Fruit fly (Drosophila melanogaster) whole organism, embryonic: ENCODE results near the gene Vha16-3.
A peak's percentile ranks its signal among the peaks of the same experiment; 100 is the strongest.

ENCODE experiments used
- Ada2b ChIP-seq: fragments of 200-800 bp; sonication (Bioruptor generic); IDR thresholded peaks from 2 replicates; pipeline ENCODE4 v1.3.6; 2022; ENCODE audit warnings: missing biosample characterization, missing genetic modification characterization
- Asciz ChIP-seq: fragments of 200-800 bp; sonication (Bioruptor generic); optimal IDR thresholded peaks from 2 replicates; lab custom pipeline; 2017; ENCODE audit warnings: missing biosample characterization, mild to moderate bottlenecking, missing genetic modification characterization, missing genetic modification reagents
- CG10147 ChIP-seq: fragments of 200-800 bp; sonication (Bioruptor generic); optimal IDR thresholded peaks from 2 replicates; lab custom pipeline; 2019; ENCODE audit warnings: missing biosample characterization, mild to moderate bottlenecking, missing genetic modification characterization, moderate library complexity
- CG10267 ChIP-seq: fragments of 200-800 bp; sonication (Bioruptor generic); optimal IDR thresholded peaks from 2 replicates; lab custom pipeline; 2018; ENCODE audit warnings: missing biosample characterization, mild to moderate bottlenecking, missing genetic modification characterization, moderate library complexity
- CG10462 ChIP-seq: fragments of 200-800 bp; sonication (Bioruptor generic); optimal IDR thresholded peaks from 2 replicates; lab custom pipeline; 2016; ENCODE audit warnings: missing biosample characterization, missing genetic modification characterization
- CG11085 ChIP-seq: fragments of 200-800 bp; sonication (Bioruptor generic); IDR thresholded peaks from 2 replicates; pipeline ENCODE4 v1.3.6; 2022; ENCODE audit warnings: missing biosample characterization, missing genetic modification characterization
- CG11560 ChIP-seq: fragments of 200-800 bp; sonication (Bioruptor generic); IDR thresholded peaks from 3 replicates; pipeline ENCODE4 v1.3.6; 2022; ENCODE audit warnings: missing biosample characterization, missing genetic modification characterization
- CG14014 ChIP-seq: fragments of 200-800 bp; sonication (Bioruptor generic); IDR thresholded peaks from 2 replicates; pipeline ENCODE4 v1.3.6; 2022; ENCODE audit warnings: missing biosample characterization, missing genetic modification characterization
- CG14710 ChIP-seq: fragments of 200-800 bp; sonication (Bioruptor generic); optimal IDR thresholded peaks from 3 replicates; lab custom pipeline; 2019; ENCODE audit warnings: missing biosample characterization, mild to moderate bottlenecking, missing genetic modification characterization, moderate library complexity
- CG14860 ChIP-seq: fragments of 200-800 bp; sonication (Bioruptor generic); IDR thresholded peaks from 3 replicates; pipeline ENCODE4 v1.3.6; 2022; ENCODE audit warnings: missing biosample characterization, missing genetic modification characterization; ENCODE audit not compliant: partially characterized antibody
- CG16779 ChIP-seq: fragments of 200-800 bp; sonication (Bioruptor generic); IDR thresholded peaks from 2 replicates; pipeline ENCODE4 v1.3.6; 2022; ENCODE audit warnings: missing biosample characterization, missing genetic modification characterization
- CG2120 ChIP-seq: fragments of 200-800 bp; sonication (Bioruptor generic); optimal IDR thresholded peaks from 3 replicates; lab custom pipeline; 2016; ENCODE audit warnings: missing biosample characterization, missing genetic modification characterization
- CG2199 ChIP-seq: fragments of 200-800 bp; sonication (Bioruptor generic); IDR thresholded peaks from 3 replicates; pipeline ENCODE4 v1.3.6; 2022; ENCODE audit warnings: missing biosample characterization, missing genetic modification characterization
- CG2712 ChIP-seq: fragments of 200-800 bp; optimal IDR thresholded peaks from 3 replicates; lab custom pipeline; 2019; ENCODE audit warnings: missing biosample characterization, mild to moderate bottlenecking, missing genetic modification characterization, moderate library complexity
- CG30020 ChIP-seq: fragments of 200-800 bp; optimal IDR thresholded peaks from 2 replicates; lab custom pipeline; 2019; ENCODE audit warnings: missing biosample characterization, mild to moderate bottlenecking, missing genetic modification characterization, moderate library complexity
- CG34422 ChIP-seq: fragments of 200-800 bp; sonication (Bioruptor generic); IDR thresholded peaks from 3 replicates; pipeline ENCODE4 v1.3.6; 2022; ENCODE audit warnings: missing biosample characterization, missing genetic modification characterization
- CG8359 ChIP-seq: fragments of 200-800 bp; sonication (Bioruptor generic); optimal IDR thresholded peaks from 2 replicates; lab custom pipeline; 2017; ENCODE audit warnings: missing biosample characterization, mild to moderate bottlenecking, missing genetic modification characterization, borderline replicate concordance
- CoRest ChIP-seq: fragments of 200-800 bp; sonication (Bioruptor generic); optimal IDR thresholded peaks from 3 replicates; lab custom pipeline; 2018; ENCODE audit warnings: missing biosample characterization, mild to moderate bottlenecking, missing genetic modification characterization, moderate library complexity
- D19A ChIP-seq: fragments of 200-800 bp; optimal IDR thresholded peaks from 3 replicates; lab custom pipeline; 2019; ENCODE audit warnings: missing biosample characterization, mild to moderate bottlenecking, missing genetic modification characterization, moderate library complexity
- Dad ChIP-seq: fragments of 200-800 bp; sonication (Bioruptor generic); optimal IDR thresholded peaks from 3 replicates; lab custom pipeline; 2016; ENCODE audit warnings: missing biosample characterization, missing genetic modification characterization
- HLH4C ChIP-seq: fragments of 200-800 bp; sonication (Bioruptor generic); IDR thresholded peaks from 3 replicates; pipeline ENCODE4 v1.3.6; 2022; ENCODE audit warnings: missing biosample characterization, missing genetic modification characterization; ENCODE audit not compliant: partially characterized antibody
- Hey ChIP-seq: fragments of 200-800 bp; sonication (Bioruptor generic); optimal IDR thresholded peaks from 3 replicates; lab custom pipeline; 2018; ENCODE audit warnings: missing biosample characterization, mild to moderate bottlenecking, missing genetic modification characterization
- Jarid2 ChIP-seq: fragments of 200-800 bp; sonication (Bioruptor generic); optimal IDR thresholded peaks from 3 replicates; lab custom pipeline; 2017; ENCODE audit warnings: mild to moderate bottlenecking, missing biosample characterization, missing genetic modification reagents, missing genetic modification characterization
- Kr ChIP-seq: fragments of 200-800 bp; sonication (Bioruptor generic); optimal IDR thresholded peaks from 2 replicates; lab custom pipeline; 2017; ENCODE audit warnings: missing biosample characterization, mild to moderate bottlenecking, missing genetic modification characterization
- Lpt ChIP-seq: fragments of >200 bp; optimal IDR thresholded peaks from 2 replicates; lab custom pipeline; 2018; ENCODE audit warnings: missing biosample characterization, missing genetic modification characterization
- MTF-1 ChIP-seq: fragments of 200-800 bp; sonication (Bioruptor generic); optimal IDR thresholded peaks from 2 replicates; lab custom pipeline; 2018; ENCODE audit warnings: missing biosample characterization, mild to moderate bottlenecking, missing genetic modification characterization, borderline replicate concordance
- Poxn ChIP-seq: fragments of 200-800 bp; sonication (Bioruptor generic); IDR thresholded peaks from 2 replicates; pipeline ENCODE4 v1.3.6; 2022; ENCODE audit warnings: missing biosample characterization, missing genetic modification characterization
- cato ChIP-seq: fragments of 200-800 bp; sonication (Bioruptor generic); optimal IDR thresholded peaks from 2 replicates; lab custom pipeline; 2016; ENCODE audit warnings: missing biosample characterization, missing genetic modification characterization, borderline replicate concordance
- caup ChIP-seq: fragments of 200-800 bp; sonication (Bioruptor generic); optimal IDR thresholded peaks from 3 replicates; lab custom pipeline; 2017; ENCODE audit warnings: missing biosample characterization, mild to moderate bottlenecking, missing genetic modification characterization, moderate library complexity; ENCODE audit not compliant: severe bottlenecking
- cg ChIP-seq: fragments of 200-800 bp; sonication (Bioruptor generic); optimal IDR thresholded peaks from 3 replicates; lab custom pipeline; 2019; ENCODE audit warnings: missing biosample characterization, mild to moderate bottlenecking, missing genetic modification characterization, moderate library complexity
- ci ChIP-seq: fragments of 200-800 bp; sonication (Bioruptor generic); IDR thresholded peaks from 3 replicates; pipeline ENCODE4 v1.3.6; 2022; ENCODE audit warnings: missing biosample characterization, missing genetic modification characterization
- crp ChIP-seq, 2 experiments: fragments of 200-800 bp; sonication (Bioruptor generic); optimal IDR thresholded peaks; 2 replicates in 1 of 2; 3 replicates in 1 of 2; lab custom pipeline; 2017; ENCODE audit warnings: missing biosample characterization in 2 of 2, missing genetic modification characterization in 2 of 2, mild to moderate bottlenecking in 1 of 2, moderate library complexity in 1 of 2
- dm ChIP-seq: fragments of 200-800 bp; sonication (Bioruptor generic); optimal IDR thresholded peaks from 3 replicates; lab custom pipeline; 2016; ENCODE audit warnings: missing biosample characterization, missing genetic modification characterization
- dmrt99B ChIP-seq: fragments of 200-800 bp; sonication (Bioruptor generic); optimal IDR thresholded peaks from 2 replicates; lab custom pipeline; 2018; ENCODE audit warnings: missing biosample characterization, mild to moderate bottlenecking, missing genetic modification characterization, moderate library complexity
- dysf ChIP-seq: fragments of 200-800 bp; sonication (Bioruptor generic); IDR thresholded peaks from 3 replicates; pipeline ENCODE4 v1.3.6; 2022; ENCODE audit warnings: missing biosample characterization, missing genetic modification characterization
- ftz-f1 ChIP-seq: fragments of 200-800 bp; sonication (Bioruptor generic); optimal IDR thresholded peaks from 2 replicates; lab custom pipeline; 2016; ENCODE audit warnings: missing biosample characterization, missing genetic modification characterization
- gro ChIP-seq: fragments of 200-800 bp; sonication (Bioruptor generic); optimal IDR thresholded peaks from 2 replicates; lab custom pipeline; 2016; ENCODE audit warnings: missing biosample characterization, missing genetic modification characterization
- gsb ChIP-seq: fragments of 200-800 bp; sonication (Bioruptor generic); IDR thresholded peaks from 2 replicates; pipeline ENCODE4 v1.3.6; 2022; ENCODE audit warnings: missing biosample characterization, missing genetic modification characterization
- ham ChIP-seq: fragments of 200-800 bp; sonication (Bioruptor generic); IDR thresholded peaks from 2 replicates; pipeline ENCODE4 v1.3.6; 2022; ENCODE audit warnings: missing biosample characterization, missing genetic modification characterization
- hth ChIP-seq: fragments of >200 bp; optimal IDR thresholded peaks from 2 replicates; lab custom pipeline; 2017; ENCODE audit warnings: inconsistent platforms
- kay ChIP-seq: fragments of 200-800 bp; sonication (Bioruptor generic); optimal IDR thresholded peaks from 2 replicates; lab custom pipeline; 2016; ENCODE audit warnings: missing biosample characterization, missing genetic modification characterization
- kni ChIP-seq: fragments of 200-800 bp; sonication (Bioruptor generic); optimal IDR thresholded peaks from 3 replicates; lab custom pipeline; 2017; ENCODE audit warnings: mild to moderate bottlenecking, missing biosample characterization, missing genetic modification reagents, missing genetic modification characterization
- nau ChIP-seq: fragments of 200-800 bp; sonication (Bioruptor generic); optimal IDR thresholded peaks from 3 replicates; lab custom pipeline; 2017; ENCODE audit warnings: missing biosample characterization, mild to moderate bottlenecking, missing genetic modification characterization, missing genetic modification reagents
- row ChIP-seq: fragments of 200-800 bp; sonication (Bioruptor generic); IDR thresholded peaks from 3 replicates; pipeline ENCODE4 v1.3.6; 2022; ENCODE audit warnings: missing biosample characterization, missing genetic modification characterization
- scrt ChIP-seq: fragments of 200-800 bp; sonication (Bioruptor generic); optimal IDR thresholded peaks from 2 replicates; lab custom pipeline; 2018; ENCODE audit warnings: missing biosample characterization, mild to moderate bottlenecking, missing genetic modification characterization, moderate library complexity
- sd ChIP-seq: fragments of 200-800 bp; sonication (Bioruptor generic); optimal IDR thresholded peaks from 3 replicates; lab custom pipeline; 2018; ENCODE audit warnings: missing biosample characterization, mild to moderate bottlenecking, missing genetic modification characterization, moderate library complexity
- sens ChIP-seq: fragments of 200-800 bp; sonication (Bioruptor generic); peaks from one replicate; lab custom pipeline; 2016; ENCODE audit warnings: missing biosample characterization, missing genetic modification characterization
- slp2 ChIP-seq: fragments of 200-800 bp; sonication (Bioruptor generic); optimal IDR thresholded peaks from 2 replicates; lab custom pipeline; 2016; ENCODE audit warnings: missing biosample characterization, missing genetic modification characterization
- sr ChIP-seq: fragments of 200-800 bp; sonication (Bioruptor generic); IDR thresholded peaks from 3 replicates; pipeline ENCODE4 v1.3.6; 2022; ENCODE audit warnings: missing biosample characterization, missing genetic modification characterization
- stc ChIP-seq: fragments of 200-800 bp; sonication (Bioruptor generic); IDR thresholded peaks from 2 replicates; pipeline ENCODE4 v1.3.6; 2022; ENCODE audit warnings: missing biosample characterization, missing genetic modification characterization
- tin ChIP-seq: fragments of 200-800 bp; sonication (Bioruptor generic); optimal IDR thresholded peaks from 3 replicates; lab custom pipeline; 2016; ENCODE audit warnings: missing biosample characterization, missing genetic modification characterization
- twi ChIP-seq: fragments of 200-800 bp; optimal IDR thresholded peaks from 2 replicates; lab custom pipeline; 2019; ENCODE audit warnings: missing biosample characterization, mild to moderate bottlenecking, missing genetic modification characterization, moderate library complexity
- yki ChIP-seq: fragments of >200 bp; optimal IDR thresholded peaks from 3 replicates; lab custom pipeline; 2018
- zfh1 ChIP-seq: fragments of 200-800 bp; sonication (Bioruptor generic); IDR thresholded peaks from 3 replicates; pipeline ENCODE4 v1.3.6; 2022; ENCODE audit warnings: missing biosample characterization, missing genetic modification characterization

Gene Vha16-3

DNA sequence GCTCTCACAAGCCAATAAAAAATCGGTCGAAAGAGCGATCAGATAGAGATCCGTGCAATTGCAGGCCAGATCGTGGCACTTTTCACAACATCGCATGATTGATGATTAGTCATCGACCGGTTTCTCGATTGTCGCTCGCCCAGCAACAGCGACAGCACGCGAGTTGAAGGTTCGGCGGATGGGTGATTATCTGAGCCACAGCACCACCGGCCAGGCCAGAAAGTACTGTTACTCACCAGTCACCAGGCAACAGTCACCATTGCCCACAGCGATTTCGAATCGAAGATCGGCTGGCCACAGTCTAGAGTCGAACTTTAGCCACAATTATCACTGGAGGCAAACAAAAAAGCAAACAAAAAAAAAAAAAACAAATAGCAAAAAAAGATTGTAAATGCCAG, 41.2 kb upstream of the Vha16-3 start (continued):
- TF ChIP-seq D19A (tag; lab: Kevin White, UChicago) (peak; percentile 26), stc (no peak), CG8359 (GFP tag; lab: Kevin White, UChicago) (no peak), Ada2b (GFP tag; lab: Robert Waterston, UW) (peak; percentile 19; the same call in 1 of the 2 replicates), Poxn (GFP tag; lab: Robert Waterston, UW) (no peak), CG2712 (tag; lab: Kevin White, UChicago) (no peak), Kr (no peak), sr (no peak), CG10462 (no peak), Dad (no peak), zfh1 (GFP tag; lab: Robert Waterston, UW) (0 out of 3 replicates have a peak, but pooled peaks have one; percentile 13), hth (lab: Kevin White, UChicago) (no peak), dm (GFP tag; lab: Kevin White, UChicago) (no peak), MTF-1 (no peak), dysf (no peak), CG10267 (tag; lab: Kevin White, UChicago) (no peak), CG14710 (no peak), Asciz (GFP tag; lab: Kevin White, UChicago) (no peak), caup (no peak), yki (no peak), crp (GFP tag; optimal IDR thresholded peaks at IDR 0.05; lab: Kevin White, UChicago) (no peak), CG2199 (GFP tag; lab: Robert Waterston, UW) (peak; percentile 66; the same call in 1 of the 3 replicates), ci (GFP tag; lab: Robert Waterston, UW) (peak; percentile 20; the same call in 1 of the 3 replicates), CG10147 (no peak), dmrt99B (tag; lab: Kevin White, UChicago) (no peak), scrt (GFP tag; lab: Kevin White, UChicago) (no peak), slp2 (no peak), CG11560 (tag; lab: Robert Waterston, UW) (no peak), nau (GFP tag; lab: Kevin White, UChicago) (no peak), Jarid2 (GFP tag; lab: Kevin White, UChicago) (no peak), row (GFP tag; lab: Robert Waterston, UW) (no peak), CG34422 (GFP tag; lab: Robert Waterston, UW) (no peak), kay (GFP tag; lab: Kevin White, UChicago) (peak; percentile 5), gro (GFP tag; lab: Kevin White, UChicago) (no peak), Lpt (GFP tag; lab: Kevin White, UChicago) (no peak), ham (no peak)

DNA sequence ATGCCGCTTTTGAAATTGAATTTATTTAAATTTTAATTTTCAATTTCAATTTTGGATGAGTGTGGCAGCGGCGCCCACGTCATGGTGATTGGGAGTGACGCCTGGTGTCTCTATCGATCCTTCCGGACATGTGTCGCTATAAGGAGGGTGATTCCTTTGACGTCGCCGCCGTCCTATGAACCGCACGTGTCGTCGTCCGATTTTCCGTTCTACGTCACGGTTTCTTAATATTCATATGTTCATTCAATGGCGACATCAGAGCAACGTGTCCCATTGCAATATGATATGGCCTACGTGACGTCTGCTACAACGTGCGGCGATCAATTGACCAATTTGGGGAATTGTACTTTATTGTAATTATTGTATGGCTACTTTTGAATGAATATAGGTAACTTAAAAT, 40.6 kb upstream of the Vha16-3 start:
- TF ChIP-seq twi (tag; lab: Kevin White, UChicago), result peak; percentile 88
- TF ChIP-seq hth (lab: Kevin White, UChicago), result no peak
- no peak for TF ChIP-seq sd
- TF ChIP-seq cg (GFP tag; lab: Kevin White, UChicago), result no peak
- no peak for TF ChIP-seq CG16779 (GFP tag; lab: Robert Waterston, UW)
- TF ChIP-seq CG30020, result no peak
- no peak for TF ChIP-seq CG2120 (GFP tag; lab: Kevin White, UChicago)
- TF ChIP-seq CG14860, result no peak
- no peak for TF ChIP-seq CG14014
- TF ChIP-seq sens (GFP tag; lab: Kevin White, UChicago), result peak; percentile 60
- no peak for TF ChIP-seq CG11085 (GFP tag; lab: Robert Waterston, UW)
- no peak for TF ChIP-seq gsb (GFP tag; lab: Robert Waterston, UW)
- 0 out of 3 replicates have a peak, but pooled peaks have one; percentile 19 for TF ChIP-seq ci (GFP tag; lab: Robert Waterston, UW)
- TF ChIP-seq cato (GFP tag; lab: Kevin White, UChicago), result no peak
- peak; percentile 70 for TF ChIP-seq Hey (tag; lab: Kevin White, UChicago)
- TF ChIP-seq tin (GFP tag; lab: Kevin White, UChicago), result no peak
- TF ChIP-seq CoRest (tag; lab: Kevin White, UChicago), result no peak
- peak; percentile 26 for TF ChIP-seq kni (GFP tag; lab: Kevin White, UChicago)
- no peak for TF ChIP-seq HLH4C (GFP tag; lab: Robert Waterston, UW)
- no peak for TF ChIP-seq ftz-f1
